Worm (Caenorhabditis elegans) whole organism, early embryonic: Measurements from ENCODE around the gene daf-3.

Source experiments
- B0310.2 ChIP-seq: sonication (generic microtip); optimal IDR thresholded peaks from 2 replicates; lab custom pipeline; 2016; ENCODE audit warnings: mild to moderate bottlenecking, missing genetic modification characterization, missing compliant biosample characterization
- ama-1 ChIP-seq: fragments of 150-350 bp; optimal IDR thresholded peaks from 2 replicates; lab custom pipeline; 2014
- ceh-13 ChIP-seq: fragments of 200-800 bp; sonication (Bioruptor generic); optimal IDR thresholded peaks from 2 replicates; lab custom pipeline; 2018; ENCODE audit warnings: mild to moderate bottlenecking, missing genetic modification characterization, missing compliant biosample characterization
- ets-7 ChIP-seq: sonication (generic microtip); optimal IDR thresholded peaks from 2 replicates; lab custom pipeline; 2016; ENCODE audit warnings: missing genotype, missing genetic modification characterization, missing compliant biosample characterization
- sea-1 ChIP-seq: fragments of 200-800 bp; sonication (Bioruptor generic); conservative IDR thresholded peaks from 2 replicates; pipeline ENCODE4 v1.3.6; 2022; ENCODE audit warnings: missing genetic modification characterization, missing compliant biosample characterization
- tbx-11 ChIP-seq: fragments of 200-800 bp; sonication (Bioruptor generic); IDR thresholded peaks from 2 replicates; pipeline ENCODE4 v1.3.6; 2022; ENCODE audit warnings: missing genetic modification characterization, missing compliant biosample characterization
- tra-4 ChIP-seq: sonication (generic microtip); optimal IDR thresholded peaks from 2 replicates; lab custom pipeline; 2017; ENCODE audit warnings: missing genetic modification characterization, missing compliant biosample characterization

ce11 chrX:834478-834877 is 9.2 kb upstream of the daf-3 start, which contains the start of gene F39H12.1:
- TF ChIP-seq ama-1 (lab: Kevin White, UChicago) (no peak), sea-1 (GFP tag; lab: Robert Waterston, UW) (no peak), B0310.2 (tag; lab: Kevin White, UChicago) (no peak), ets-7 (tag; lab: Kevin White, UChicago) (no peak), ceh-13 (GFP tag; lab: Kevin White, UChicago) (no peak), tbx-11 (GFP tag; lab: Robert Waterston, UW) (no peak), tra-4 (tag; lab: Kevin White, UChicago) (no peak)
